Fruit fly (Drosophila melanogaster) whole organism, embryonic: ENCODE data around the gene CG9483.

Experiments used
- Atf6 ChIP-seq: fragments of 200-800 bp; sonication (Bioruptor generic); IDR thresholded peaks from 2 replicates; pipeline ENCODE4 v1.3.6; 2022; ENCODE audit warnings: missing biosample characterization, missing genetic modification characterization
- Bdp1 ChIP-seq: fragments of 200-800 bp; sonication (Bioruptor generic); optimal IDR thresholded peaks from 3 replicates; lab custom pipeline; 2016; ENCODE audit warnings: missing biosample characterization, missing genetic modification characterization
- Bgb ChIP-seq: fragments of 200-800 bp; sonication (Bioruptor generic); IDR thresholded peaks from 2 replicates; pipeline ENCODE4 v1.3.6; 2022; ENCODE audit warnings: missing biosample characterization, missing genetic modification characterization; ENCODE audit not compliant: partially characterized antibody
- CG10959 ChIP-seq: fragments of 200-800 bp; sonication (Bioruptor generic); IDR thresholded peaks from 2 replicates; pipeline ENCODE4 v1.3.6; 2022; ENCODE audit warnings: missing biosample characterization, missing genetic modification characterization
- CG11398 ChIP-seq: fragments of 200-800 bp; sonication (Bioruptor generic); optimal IDR thresholded peaks from 2 replicates; lab custom pipeline; 2016; ENCODE audit warnings: missing biosample characterization, missing genetic modification characterization
- CG11695 ChIP-seq: fragments of 200-800 bp; sonication (Bioruptor generic); IDR thresholded peaks from 3 replicates; pipeline ENCODE4 v1.3.6; 2022; ENCODE audit warnings: missing biosample characterization, missing genetic modification characterization
- CG12155 ChIP-seq: fragments of 200-800 bp; sonication (Bioruptor generic); optimal IDR thresholded peaks from 3 replicates; lab custom pipeline; 2016; ENCODE audit warnings: missing biosample characterization, missing genetic modification characterization
- CG12744 ChIP-seq: fragments of 200-800 bp; sonication (Bioruptor generic); optimal IDR thresholded peaks from 2 replicates; lab custom pipeline; 2016; ENCODE audit warnings: missing biosample characterization, missing genetic modification characterization
- CG13123 ChIP-seq: fragments of 200-800 bp; sonication (Bioruptor generic); optimal IDR thresholded peaks from 2 replicates; lab custom pipeline; 2016; ENCODE audit warnings: missing biosample characterization, missing genetic modification characterization
- CG13287 ChIP-seq: fragments of 200-800 bp; sonication (Bioruptor generic); IDR thresholded peaks from 2 replicates; pipeline ENCODE4 v1.3.6; 2022; ENCODE audit warnings: missing biosample characterization, missing genetic modification characterization; ENCODE audit not compliant: partially characterized antibody
- CG13424 ChIP-seq: fragments of 200-800 bp; sonication (Bioruptor generic); optimal IDR thresholded peaks from 2 replicates; lab custom pipeline; 2019; ENCODE audit warnings: missing biosample characterization, mild to moderate bottlenecking, missing genetic modification characterization, moderate library complexity
- CG13624 ChIP-seq: fragments of 200-800 bp; sonication (Bioruptor generic); optimal IDR thresholded peaks from 2 replicates; lab custom pipeline; 2016; ENCODE audit warnings: missing biosample characterization, missing genetic modification characterization
- CG15269 ChIP-seq: fragments of 200-800 bp; sonication (Bioruptor generic); optimal IDR thresholded peaks from 2 replicates; lab custom pipeline; 2018; ENCODE audit warnings: missing biosample characterization, mild to moderate bottlenecking, missing genetic modification characterization, moderate library complexity
- CG15514 ChIP-seq: fragments of 200-800 bp; sonication (Bioruptor generic); optimal IDR thresholded peaks from 3 replicates; lab custom pipeline; 2017; ENCODE audit warnings: missing biosample characterization, missing genetic modification characterization, mild to moderate bottlenecking, moderate library complexity, missing genetic modification reagents
- CG16779 ChIP-seq: fragments of 200-800 bp; sonication (Bioruptor generic); IDR thresholded peaks from 2 replicates; pipeline ENCODE4 v1.3.6; 2022; ENCODE audit warnings: missing biosample characterization, missing genetic modification characterization
- CG17385 ChIP-seq: fragments of 200-800 bp; sonication (Bioruptor generic); optimal IDR thresholded peaks from 3 replicates; lab custom pipeline; 2018; ENCODE audit warnings: missing biosample characterization, mild to moderate bottlenecking, missing genetic modification characterization
- CG17612 ChIP-seq: fragments of 200-800 bp; sonication (Bioruptor generic); IDR thresholded peaks from 2 replicates; pipeline ENCODE4 v1.3.6; 2022; ENCODE audit warnings: missing biosample characterization, missing genetic modification characterization
- CG18619 ChIP-seq: fragments of 200-800 bp; sonication (Bioruptor generic); optimal IDR thresholded peaks from 3 replicates; lab custom pipeline; 2017; ENCODE audit warnings: missing biosample characterization, mild to moderate bottlenecking, missing genetic modification characterization
- CG2712 ChIP-seq: fragments of 200-800 bp; optimal IDR thresholded peaks from 3 replicates; lab custom pipeline; 2019; ENCODE audit warnings: missing biosample characterization, mild to moderate bottlenecking, missing genetic modification characterization, moderate library complexity
- CG2889 ChIP-seq: fragments of 200-800 bp; sonication (Bioruptor generic); IDR thresholded peaks from 3 replicates; pipeline ENCODE4 v1.3.6; 2022; ENCODE audit warnings: missing biosample characterization, missing genetic modification characterization
- CG31441 ChIP-seq: fragments of 200-800 bp; sonication (Bioruptor generic); IDR thresholded peaks from 2 replicates; pipeline ENCODE4 v1.3.6; 2022; ENCODE audit warnings: missing biosample characterization, missing genetic modification characterization
- CG7357 ChIP-seq: fragments of 200-800 bp; sonication (Bioruptor generic); IDR thresholded peaks from 3 replicates; pipeline ENCODE4 v1.3.6; 2022; ENCODE audit warnings: missing biosample characterization, missing genetic modification characterization
- CG8089 ChIP-seq: fragments of 200-800 bp; sonication (Bioruptor generic); optimal IDR thresholded peaks from 3 replicates; lab custom pipeline; 2016; ENCODE audit warnings: missing biosample characterization, missing genetic modification characterization
- CG8388 ChIP-seq: fragments of 200-800 bp; sonication (Bioruptor generic); optimal IDR thresholded peaks from 2 replicates; lab custom pipeline; 2019; ENCODE audit warnings: missing biosample characterization, mild to moderate bottlenecking, missing genetic modification characterization, moderate library complexity
- CG9797 ChIP-seq: fragments of 200-800 bp; sonication (Bioruptor generic); optimal IDR thresholded peaks from 3 replicates; lab custom pipeline; 2018; ENCODE audit warnings: missing biosample characterization, mild to moderate bottlenecking, missing genetic modification characterization
- Chrac-16 ChIP-seq: fragments of 200-800 bp; sonication (Bioruptor generic); optimal IDR thresholded peaks from 3 replicates; lab custom pipeline; 2016; ENCODE audit warnings: missing biosample characterization, missing genetic modification characterization
- CoRest ChIP-seq: fragments of 200-800 bp; sonication (Bioruptor generic); optimal IDR thresholded peaks from 3 replicates; lab custom pipeline; 2018; ENCODE audit warnings: missing biosample characterization, mild to moderate bottlenecking, missing genetic modification characterization, moderate library complexity
- Drgx ChIP-seq: fragments of 200-800 bp; sonication (Bioruptor generic); IDR thresholded peaks from 2 replicates; pipeline ENCODE4 v1.3.6; 2022; ENCODE audit warnings: missing biosample characterization, missing genetic modification characterization
- ERR ChIP-seq: fragments of 200-800 bp; sonication (Bioruptor generic); optimal IDR thresholded peaks from 2 replicates; lab custom pipeline; 2016; ENCODE audit warnings: missing biosample characterization, missing genetic modification characterization
- Fer2 ChIP-seq: fragments of 200-800 bp; sonication (Bioruptor generic); optimal IDR thresholded peaks from 2 replicates; lab custom pipeline; 2018; ENCODE audit warnings: missing biosample characterization, mild to moderate bottlenecking, missing genetic modification characterization, moderate library complexity
- Kr ChIP-seq: fragments of 200-800 bp; sonication (Bioruptor generic); optimal IDR thresholded peaks from 2 replicates; lab custom pipeline; 2017; ENCODE audit warnings: missing biosample characterization, mild to moderate bottlenecking, missing genetic modification characterization
- Myb ChIP-seq: fragments of 200-800 bp; sonication (Bioruptor generic); optimal IDR thresholded peaks from 2 replicates; lab custom pipeline; 2016; ENCODE audit warnings: missing biosample characterization, missing genetic modification characterization
- Neu2 ChIP-seq: fragments of 200-800 bp; sonication (Bioruptor generic); optimal IDR thresholded peaks from 3 replicates; lab custom pipeline; 2016; ENCODE audit warnings: missing biosample characterization, missing genetic modification characterization, borderline replicate concordance
- Nf-YB ChIP-seq: fragments of 200-800 bp; sonication (Bioruptor generic); optimal IDR thresholded peaks from 3 replicates; lab custom pipeline; 2019; ENCODE audit warnings: missing biosample characterization, mild to moderate bottlenecking, missing genetic modification characterization, moderate library complexity
- Ptx1 ChIP-seq: fragments of 200-800 bp; sonication (Bioruptor generic); IDR thresholded peaks from 2 replicates; pipeline ENCODE4 v1.3.6; 2022; ENCODE audit warnings: missing biosample characterization, missing genetic modification characterization
- Spps ChIP-seq: fragments of 200-800 bp; sonication (Bioruptor generic); optimal IDR thresholded peaks from 2 replicates; lab custom pipeline; 2018; ENCODE audit warnings: missing biosample characterization, mild to moderate bottlenecking, missing genetic modification characterization
- eve ChIP-seq, 2 experiments: fragments of >200 bp; optimal IDR thresholded peaks; 2 replicates each; lab custom pipeline; 2017; ENCODE audit warnings: missing biosample characterization in 2 of 2, missing genetic modification characterization in 2 of 2
- fd102C ChIP-seq: fragments of 200-800 bp; sonication (Bioruptor generic); optimal IDR thresholded peaks from 2 replicates; lab custom pipeline; 2018; ENCODE audit warnings: missing biosample characterization, mild to moderate bottlenecking, missing genetic modification characterization, moderate library complexity
- fru ChIP-seq: fragments of >200 bp; optimal IDR thresholded peaks from 2 replicates; lab custom pipeline; 2017
- inv ChIP-seq: fragments of 200-800 bp; sonication (Bioruptor generic); IDR thresholded peaks from 2 replicates; pipeline ENCODE4 v1.3.6; 2022; ENCODE audit warnings: missing biosample characterization, missing genetic modification characterization; ENCODE audit not compliant: partially characterized antibody
- lab ChIP-seq: fragments of 200-800 bp; sonication (Bioruptor generic); optimal IDR thresholded peaks from 3 replicates; lab custom pipeline; 2017; ENCODE audit warnings: missing biosample characterization, missing genetic modification characterization, mild to moderate bottlenecking, moderate library complexity, missing genetic modification reagents
- lola ChIP-seq, 3 experiments: fragments of >200 bp in 2 of 3; fragments of 200-800 bp in 1 of 3; sonication (Bioruptor generic) in 1 of 3; optimal IDR thresholded peaks; 2 replicates each; lab custom pipeline; 2017 to 2019; ENCODE audit warnings: missing biosample characterization in 3 of 3, missing genetic modification characterization in 3 of 3, mild to moderate bottlenecking in 1 of 3, moderate library complexity in 1 of 3
- oc ChIP-seq: fragments of 200-800 bp; sonication (Bioruptor generic); optimal IDR thresholded peaks from 2 replicates; lab custom pipeline; 2018; ENCODE audit warnings: missing biosample characterization, mild to moderate bottlenecking, missing genetic modification characterization, moderate library complexity
- salm ChIP-seq: fragments of 200-800 bp; sonication (Bioruptor generic); optimal IDR thresholded peaks from 2 replicates; lab custom pipeline; 2018; ENCODE audit warnings: missing biosample characterization, mild to moderate bottlenecking, missing genetic modification characterization
- schlank ChIP-seq: fragments of 200-800 bp; sonication (Bioruptor generic); optimal IDR thresholded peaks from 2 replicates; lab custom pipeline; 2018; ENCODE audit warnings: missing biosample characterization, mild to moderate bottlenecking, missing genetic modification characterization
- shn ChIP-seq: fragments of 200-800 bp; sonication (Bioruptor generic); optimal IDR thresholded peaks from 3 replicates; lab custom pipeline; 2016; ENCODE audit warnings: missing biosample characterization, missing genetic modification characterization
- sim ChIP-seq: fragments of 200-800 bp; sonication (Bioruptor generic); IDR thresholded peaks from 2 replicates; pipeline ENCODE4 v1.3.6; 2022; ENCODE audit warnings: missing biosample characterization, missing genetic modification characterization
- slp2 ChIP-seq: fragments of 200-800 bp; sonication (Bioruptor generic); optimal IDR thresholded peaks from 2 replicates; lab custom pipeline; 2016; ENCODE audit warnings: missing biosample characterization, missing genetic modification characterization
- twi ChIP-seq: fragments of 200-800 bp; optimal IDR thresholded peaks from 2 replicates; lab custom pipeline; 2019; ENCODE audit warnings: missing biosample characterization, mild to moderate bottlenecking, missing genetic modification characterization, moderate library complexity
- vvl ChIP-seq: fragments of 200-800 bp; sonication (Bioruptor generic); IDR thresholded peaks from 2 replicates; pipeline ENCODE4 v1.3.6; 2022; ENCODE audit warnings: missing biosample characterization, missing genetic modification characterization
- yki ChIP-seq: fragments of >200 bp; optimal IDR thresholded peaks from 3 replicates; lab custom pipeline; 2018

The CG9483 gene

DNA sequence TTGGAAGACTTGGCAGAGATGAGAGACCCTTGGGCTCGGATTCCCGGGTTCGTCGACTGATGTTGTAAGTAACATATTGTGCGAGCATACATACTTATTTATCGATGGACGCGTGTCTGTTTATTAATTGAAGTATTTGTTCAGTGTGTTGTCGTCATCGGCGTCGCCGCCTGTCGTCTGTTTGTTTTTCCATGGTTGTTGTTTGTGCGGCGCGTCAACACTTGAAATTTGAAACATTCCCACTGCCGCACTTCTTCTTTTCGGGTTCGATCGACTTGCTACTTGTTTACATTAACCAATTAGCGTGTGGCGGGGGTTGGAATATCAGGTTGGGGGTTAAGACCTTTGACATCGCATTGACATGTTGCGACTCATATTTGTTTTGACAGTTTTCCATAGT is 14.3 kb upstream of the CG9483 start (continued):
- no peak for TF ChIP-seq Atf6 (GFP tag; lab: Robert Waterston, UW)
- no peak for TF ChIP-seq Chrac-16 (GFP tag; lab: Kevin White, UChicago)
- peak; percentile 77 for TF ChIP-seq lab (GFP tag; lab: Kevin White, UChicago)
- TF ChIP-seq Myb (GFP tag; lab: Kevin White, UChicago): no peak
- TF ChIP-seq Nf-YB: peak; percentile 71
- TF ChIP-seq oc: peak; percentile 20
- peak; percentile 50 for TF ChIP-seq CG13424 (tag; lab: Kevin White, UChicago)
- TF ChIP-seq CG15269 (tag; lab: Kevin White, UChicago): no peak
- no peak for TF ChIP-seq CG12155 (GFP tag; lab: Kevin White, UChicago)
- peak; percentile 99 for TF ChIP-seq Kr (GFP tag; lab: Kevin White, UChicago)
- TF ChIP-seq inv (GFP tag; lab: Robert Waterston, UW): no peak
- TF ChIP-seq CG10959 (GFP tag; lab: Robert Waterston, UW): no peak; the same call in 1 of the 2 replicates
- TF ChIP-seq fru (lab: Kevin White, UChicago): no peak
- TF ChIP-seq CG8089 (GFP tag; lab: Kevin White, UChicago): peak; percentile 69
- TF ChIP-seq shn (GFP tag; lab: Kevin White, UChicago): peak; percentile 30
- peak; percentile 34 for TF ChIP-seq slp2
- peak; percentile 66 for TF ChIP-seq salm
- no peak for TF ChIP-seq Ptx1
- TF ChIP-seq Bdp1: peak; percentile 37
- 0 out of 3 replicates have a peak, but pooled peaks have one; percentile 34 for TF ChIP-seq CG11695 (GFP tag; lab: Robert Waterston, UW)
- peak; percentile 28 for TF ChIP-seq CG15514
- no peak for TF ChIP-seq CG7357 (GFP tag; lab: Robert Waterston, UW)
- peak; percentile 94 for TF ChIP-seq fd102C (GFP tag; lab: Kevin White, UChicago)
- peak; percentile 73; the same call in 1 of the 2 replicates for TF ChIP-seq CG31441 (GFP tag; lab: Robert Waterston, UW)
- TF ChIP-seq twi (tag; lab: Kevin White, UChicago): peak; percentile 90
- no peak for TF ChIP-seq eve (GFP tag; optimal IDR thresholded peaks at IDR 0.05; lab: Kevin White, UChicago)
- no peak for TF ChIP-seq CG13123 (GFP tag; lab: Kevin White, UChicago)
- peak; percentile 55 for TF ChIP-seq CG11398 (GFP tag; lab: Kevin White, UChicago)
- peak; percentile 27; the same call in 1 of the 2 replicates for TF ChIP-seq vvl (GFP tag; lab: Robert Waterston, UW)
- peak; percentile 77 for TF ChIP-seq CG2712 (tag; lab: Kevin White, UChicago)
- no peak for TF ChIP-seq CG16779 (GFP tag; lab: Robert Waterston, UW)
- peak; percentile 40 for TF ChIP-seq CG8388 (GFP tag; lab: Kevin White, UChicago)
- no peak for TF ChIP-seq yki
- TF ChIP-seq CG12744 (GFP tag; lab: Kevin White, UChicago): no peak
- TF ChIP-seq CG13287: no peak
- TF ChIP-seq CG2889: no peak
- TF ChIP-seq Fer2 (tag; lab: Kevin White, UChicago): no peak
- TF ChIP-seq CG17612: no peak
- TF ChIP-seq Bgb: no peak
- no peak for TF ChIP-seq CG13624 (GFP tag; lab: Kevin White, UChicago)
- peak; percentile 30 for TF ChIP-seq Neu2 (GFP tag; lab: Kevin White, UChicago)
- TF ChIP-seq ERR (GFP tag; lab: Kevin White, UChicago): no peak
- no peak for TF ChIP-seq Drgx (GFP tag; lab: Robert Waterston, UW)
- peak; percentile 34 for TF ChIP-seq CG9797 (GFP tag; lab: Kevin White, UChicago)
- peak in 1 of 3 experiments; percentile 78 for TF ChIP-seq lola (GFP tag; optimal IDR thresholded peaks at IDR 0.05; lab: Kevin White, UChicago)
- TF ChIP-seq CG18619: peak; percentile 72
- TF ChIP-seq Spps: peak; percentile 77
- peak; percentile 54 for TF ChIP-seq schlank (tag; lab: Kevin White, UChicago)
- peak; percentile 57 for TF ChIP-seq CG17385
- peak; percentile 15 for TF ChIP-seq CoRest (tag; lab: Kevin White, UChicago)
- peak; percentile 31; the same call in 1 of the 2 replicates for TF ChIP-seq sim
